Worm (Caenorhabditis elegans): ENCODE data around the gene ZK1248.11.
"Not testable (repeated sequence)": the region's sequence is repeated elsewhere in the genome, so short reads cannot be mapped to it uniquely, and the experiment has no call there.

- not testable (repeated sequence) for TF ChIP-seq him-1, W03F9.2, dao-5 (tag; optimal IDR thresholded peaks at IDR 0.05)
Observed at ce11 chrII:5815382-5815781, 13.0 kb downstream of the ZK1248.11 start, which contains the start of gene wago-5.
